Worm (Caenorhabditis elegans): ENCODE results near the gene mct-5.
"Not testable (repeated sequence)": the region's sequence is repeated elsewhere in the genome, so short reads cannot be mapped to it uniquely, and the experiment has no call there.

Gene mct-5

ce11 chrII:7111012-7111656 is 12.7 kb upstream of the mct-5 start:
- no peak for TF ChIP-seq unc-62 (GFP tag; optimal IDR thresholded peaks at IDR 0.05)

- no peak for TF ChIP-seq unc-62 (GFP tag; optimal IDR thresholded peaks at IDR 0.05)
These were observed 11.6 kb upstream of the mct-5 start, which contains the start of gene F10E7.9 for ce11 chrII:7109956-7110355. Gene F10E7.9 (minus strand): TSS chrII:7110056.

ce11 chrII:7106313-7106712 is 7.9 kb upstream of the mct-5 start:
- no peak for TF ChIP-seq unc-62 (GFP tag; optimal IDR thresholded peaks at IDR 0.05)

ce11 chrII:7104794-7105613 is 6.6 kb upstream of the mct-5 start, which contains the start of the genes farl-11 and rpl-33:
Gene farl-11 (minus strand): TSS chrII:7105035.
Gene rpl-33 (plus strand): TSS chrII:7105563.
- no peak for TF ChIP-seq unc-62 (GFP tag; optimal IDR thresholded peaks at IDR 0.05)

ce11 chrII:7103111-7103510 is 4.7 kb upstream of the mct-5 start:
- TF ChIP-seq unc-62 (GFP tag; optimal IDR thresholded peaks at IDR 0.05): no peak

ce11 chrII:7102288-7102687 is 3.9 kb upstream of the mct-5 start:
- TF ChIP-seq unc-62 (GFP tag; optimal IDR thresholded peaks at IDR 0.05): no peak

- no peak for TF ChIP-seq unc-62 (GFP tag; optimal IDR thresholded peaks at IDR 0.05)
These were observed 2.4 kb upstream of the mct-5 start, which contains the start of gene mmaa-1 for ce11 chrII:7100838-7101237. Gene mmaa-1 (minus strand): TSS chrII:7101165.

- no peak for TF ChIP-seq unc-62 (GFP tag; optimal IDR thresholded peaks at IDR 0.05)
These were observed 838 bp upstream of the mct-5 start for ce11 chrII:7099231-7099630.

- no peak for TF ChIP-seq unc-62 (GFP tag; optimal IDR thresholded peaks at IDR 0.05)
These were observed 2.4 kb downstream of the mct-5 start for ce11 chrII:7095970-7096369.

- no peak for TF ChIP-seq unc-62 (GFP tag; optimal IDR thresholded peaks at IDR 0.05)
These were observed 5.0 kb downstream of the mct-5 start, which contains the start of gene T02G5.3 for ce11 chrII:7093339-7093821. Gene T02G5.3 (plus strand): TSS chrII:7093389.

ce11 chrII:7090852-7091251 is 7.5 kb downstream of the mct-5 start:
- no peak for TF ChIP-seq unc-62 (GFP tag; optimal IDR thresholded peaks at IDR 0.05)

- no peak for TF ChIP-seq unc-62 (GFP tag; optimal IDR thresholded peaks at IDR 0.05)
These were observed 8.3 kb downstream of the mct-5 start for ce11 chrII:7090085-7090484.

ce11 chrII:7084021-7084420 is 14.4 kb downstream of the mct-5 start, which contains the start of the genes T02G5.14 and T02G5.15:
Gene T02G5.14 (plus strand): TSS chrII:7084321.
Gene T02G5.15 (plus strand): TSS chrII:7084321.
- not testable (repeated sequence) for TF ChIP-seq unc-62 (GFP tag; optimal IDR thresholded peaks at IDR 0.05)

- TF ChIP-seq unc-62 (GFP tag; optimal IDR thresholded peaks at IDR 0.05): no peak
These were observed 22.7 kb downstream of the mct-5 start, which contains the start of gene T02G5.7 for ce11 chrII:7075564-7076228. Gene T02G5.7 (plus strand): TSS chrII:7075614.

- TF ChIP-seq unc-62 (GFP tag; optimal IDR thresholded peaks at IDR 0.05): no peak
These were observed 24.9 kb downstream of the mct-5 start, which contains the start of gene kat-1 for ce11 chrII:7073537-7073913. Gene kat-1 (plus strand): TSS chrII:7073814.

Data from whole organism, dauer.